Comparison of ENCODE assay signal across 1 fruit fly cellular context in genomic region chr3L:832897-833857, dm6.
A peak's percentile ranks its signal among the peaks of the same experiment; 100 is the strongest.
TF ChIP-seq lines count a peak whose summit lies in the region.

Gene Sf3b3, minus strand, starts transcription at chr3L:833385.

TF ChIP-seq in whole organism, embryonic, 481 proteins besides CTCF, POLR2A, EP300 and RAD21 (continued from another document and continues in another):
- TF ChIP-seq CG15514 (GFP tag; optimal IDR thresholded peaks at IDR 0.05; lab: Kevin White, UChicago) (peak; percentile 57), wdn (GFP tag; IDR thresholded peaks at IDR 0.05; lab: Robert Waterston, UW) (no peak), Eip74EF (GFP tag; optimal IDR thresholded peaks at IDR 0.05; lab: Kevin White, UChicago) (no peak), Fer1 (GFP tag; optimal IDR thresholded peaks at IDR 0.05; lab: Kevin White, UChicago) (peak; percentile 43), bsh (GFP tag; optimal IDR thresholded peaks at IDR 0.05; lab: Kevin White, UChicago) (no peak), Neu2 (GFP tag; optimal IDR thresholded peaks at IDR 0.05; lab: Kevin White, UChicago; ENCODE audit: borderline replicate concordance) (no peak), lov (optimal IDR thresholded peaks at IDR 0.05; lab: Kevin White, UChicago) (no peak), lov (GFP tag; IDR thresholded peaks at IDR 0.05; lab: Robert Waterston, UW) (no peak), CG10209 (GFP tag; optimal IDR thresholded peaks at IDR 0.05; lab: Kevin White, UChicago) (no peak), CG17186 (GFP tag; optimal IDR thresholded peaks at IDR 0.05; lab: Kevin White, UChicago) (peak; percentile 27), knrl (GFP tag; IDR thresholded peaks at IDR 0.05; lab: Robert Waterston, UW; ENCODE audit: partially characterized antibody) (peak; percentile 55), CG15601 (tag; optimal IDR thresholded peaks at IDR 0.05; lab: Kevin White, UChicago) (no peak), CG5180 (GFP tag; optimal IDR thresholded peaks at IDR 0.05; lab: Kevin White, UChicago) (no peak), tin (GFP tag; optimal IDR thresholded peaks at IDR 0.05; lab: Kevin White, UChicago) (no peak), lbe (GFP tag; optimal IDR thresholded peaks at IDR 0.05; lab: Kevin White, UChicago) (no peak), Drgx (GFP tag; IDR thresholded peaks at IDR 0.05; lab: Robert Waterston, UW) (peak; percentile 12; the same call in 1 of the 2 replicates), Awh (GFP tag; IDR thresholded peaks at IDR 0.05; lab: Robert Waterston, UW) (no peak), CG7271 (tag; optimal IDR thresholded peaks at IDR 0.05; lab: Kevin White, UChicago) (no peak), Atf3 (GFP tag; optimal IDR thresholded peaks at IDR 0.05; lab: Kevin White, UChicago) (no peak), Ets65A (GFP tag; lab: Kevin White, UChicago) (peak; percentile 64), Stat92E (GFP tag; optimal IDR thresholded peaks at IDR 0.05; lab: Kevin White, UChicago) (peak in 1 of 3 experiments; percentile 59), CG2712 (tag; optimal IDR thresholded peaks at IDR 0.05; lab: Kevin White, UChicago) (peak; percentile 46), Blimp-1 (GFP tag; optimal IDR thresholded peaks at IDR 0.05; lab: Kevin White, UChicago) (no peak), CG17568 (GFP tag; optimal IDR thresholded peaks at IDR 0.05; lab: Kevin White, UChicago) (no peak), CG17385 (GFP tag; optimal IDR thresholded peaks at IDR 0.05; lab: Kevin White, UChicago) (no peak), CG13894 (tag; optimal IDR thresholded peaks at IDR 0.05; lab: Kevin White, UChicago) (peak; percentile 28), scrt (GFP tag; optimal IDR thresholded peaks at IDR 0.05; lab: Kevin White, UChicago) (no peak), CG10147 (GFP tag; optimal IDR thresholded peaks at IDR 0.05; lab: Kevin White, UChicago) (no peak), CG2202 (tag; optimal IDR thresholded peaks at IDR 0.05; lab: Kevin White, UChicago) (no peak), CG7745 (tag; optimal IDR thresholded peaks at IDR 0.05; lab: Kevin White, UChicago) (no peak), Hsf (GFP tag; optimal IDR thresholded peaks at IDR 0.05; lab: Kevin White, UChicago) (no peak), CG4820 (GFP tag; optimal IDR thresholded peaks at IDR 0.05; lab: Kevin White, UChicago) (no peak), NfI (GFP tag; optimal IDR thresholded peaks at IDR 0.05; lab: Kevin White, UChicago) (no peak), Lpt (GFP tag; optimal IDR thresholded peaks at IDR 0.05; lab: Kevin White, UChicago) (no peak), CG9817 (tag; optimal IDR thresholded peaks at IDR 0.05; lab: Kevin White, UChicago) (no peak), mam (GFP tag; optimal IDR thresholded peaks at IDR 0.05; lab: Kevin White, UChicago) (peak; percentile 33), her (GFP tag; optimal IDR thresholded peaks at IDR 0.05; lab: Kevin White, UChicago) (no peak), CG8924 (tag; optimal IDR thresholded peaks at IDR 0.05; lab: Kevin White, UChicago) (no peak), ase (GFP tag; IDR thresholded peaks at IDR 0.05; lab: Robert Waterston, UW) (no peak), CG8388 (GFP tag; optimal IDR thresholded peaks at IDR 0.05; lab: Kevin White, UChicago) (no peak), Sox102F (GFP tag; optimal IDR thresholded peaks at IDR 0.05; lab: Kevin White, UChicago) (no peak), CG8944 (GFP tag; optimal IDR thresholded peaks at IDR 0.05; lab: Kevin White, UChicago) (no peak), CG42726 (GFP tag; IDR thresholded peaks at IDR 0.05; lab: Robert Waterston, UW; ENCODE audit: partially characterized antibody) (peak; percentile 64), CG6854 (GFP tag; optimal IDR thresholded peaks at IDR 0.05; lab: Kevin White, UChicago) (no peak), Dp (GFP tag; optimal IDR thresholded peaks at IDR 0.05; lab: Kevin White, UChicago) (peak; percentile 12), HmgD (GFP tag; optimal IDR thresholded peaks at IDR 0.05; lab: Kevin White, UChicago) (no peak), Vsx1 (GFP tag; optimal IDR thresholded peaks at IDR 0.05; lab: Kevin White, UChicago) (no peak), eve (GFP tag; optimal IDR thresholded peaks at IDR 0.05; lab: Kevin White, UChicago) (no peak), br (optimal IDR thresholded peaks at IDR 0.05; lab: Kevin White, UChicago) (no peak), zf30C (GFP tag; optimal IDR thresholded peaks at IDR 0.05; lab: Kevin White, UChicago) (no peak), dmrt11E (tag; optimal IDR thresholded peaks at IDR 0.05; lab: Kevin White, UChicago) (no peak), pan (optimal IDR thresholded peaks at IDR 0.05; lab: Kevin White, UChicago) (no peak), pan (GFP tag; optimal IDR thresholded peaks at IDR 0.05 in 1 of 2, IDR thresholded peaks at IDR 0.05 in 1 of 2) (peak in 1 of 2 experiments; percentile 6), MTF-1 (GFP tag; optimal IDR thresholded peaks at IDR 0.05; lab: Kevin White, UChicago; ENCODE audit: borderline replicate concordance) (no peak), CG7357 (GFP tag; IDR thresholded peaks at IDR 0.05; lab: Robert Waterston, UW) (peak; percentile 22; the same call in 1 of the 3 replicates), sd (tag; optimal IDR thresholded peaks at IDR 0.05; lab: Kevin White, UChicago) (no peak), bowl (GFP tag; IDR thresholded peaks at IDR 0.05; lab: Robert Waterston, UW) (no peak), NFAT (GFP tag; IDR thresholded peaks at IDR 0.05; lab: Robert Waterston, UW) (peak; percentile 54), CG18599 (GFP tag; optimal IDR thresholded peaks at IDR 0.05; lab: Kevin White, UChicago) (no peak), Gug (GFP tag; IDR thresholded peaks at IDR 0.05; lab: Robert Waterston, UW) (no peak), lola (GFP tag; optimal IDR thresholded peaks at IDR 0.05; lab: Kevin White, UChicago) (no peak), Dad (GFP tag; optimal IDR thresholded peaks at IDR 0.05; lab: Kevin White, UChicago) (no peak), CG10654 (GFP tag; optimal IDR thresholded peaks at IDR 0.05; lab: Kevin White, UChicago) (no peak), CG13287 (GFP tag; IDR thresholded peaks at IDR 0.05; lab: Robert Waterston, UW; ENCODE audit: partially characterized antibody) (peak; percentile 60), sens-2 (GFP tag; IDR thresholded peaks at IDR 0.05; lab: Robert Waterston, UW) (no peak), NK7.1 (GFP tag; optimal IDR thresholded peaks at IDR 0.05; lab: Kevin White, UChicago) (no peak), al (GFP tag; IDR thresholded peaks at IDR 0.05; lab: Robert Waterston, UW) (no peak; the same call in 1 of the 2 replicates), cwo (GFP tag; optimal IDR thresholded peaks at IDR 0.05; lab: Kevin White, UChicago) (peak; percentile 28), fd96Cb (tag; optimal IDR thresholded peaks at IDR 0.05; lab: Kevin White, UChicago) (no peak), PHDP (tag; optimal IDR thresholded peaks at IDR 0.05; lab: Kevin White, UChicago) (no peak), Hmr (GFP tag; optimal IDR thresholded peaks at IDR 0.05; lab: Kevin White, UChicago) (no peak), CG30020 (tag; optimal IDR thresholded peaks at IDR 0.05; lab: Kevin White, UChicago) (peak; percentile 12), CkIIα-i1 (GFP tag; IDR thresholded peaks at IDR 0.05; lab: Robert Waterston, UW) (no peak), wor (GFP tag; IDR thresholded peaks at IDR 0.05; lab: Robert Waterston, UW) (no peak), dati (GFP tag; IDR thresholded peaks at IDR 0.05; lab: Robert Waterston, UW) (no peak), peb (GFP tag; IDR thresholded peaks at IDR 0.05; lab: Robert Waterston, UW) (no peak), Tbp (GFP tag; optimal IDR thresholded peaks at IDR 0.05; lab: Kevin White, UChicago) (no peak), dimm (GFP tag; IDR thresholded peaks at IDR 0.05; lab: Robert Waterston, UW) (no peak), toy (GFP tag; IDR thresholded peaks at IDR 0.05; lab: Robert Waterston, UW) (0 out of 2 replicates have a peak, but pooled peaks have one; percentile 7), CG14710 (tag; optimal IDR thresholded peaks at IDR 0.05; lab: Kevin White, UChicago) (peak; percentile 27), mld (GFP tag; IDR thresholded peaks at IDR 0.05; lab: Robert Waterston, UW; ENCODE audit: partially characterized antibody) (peak; percentile 62; the same call in 1 of the 3 replicates), B-H2 (GFP tag; optimal IDR thresholded peaks at IDR 0.05; lab: Kevin White, UChicago) (no peak), CG3995 (GFP tag; optimal IDR thresholded peaks at IDR 0.05; lab: Kevin White, UChicago) (no peak), CG12071 (GFP tag; optimal IDR thresholded peaks at IDR 0.05; lab: Kevin White, UChicago) (no peak), dm (GFP tag; optimal IDR thresholded peaks at IDR 0.05; lab: Kevin White, UChicago) (peak; percentile 81), CG8765 (GFP tag; IDR thresholded peaks at IDR 0.05; lab: Robert Waterston, UW) (no peak), unpg (GFP tag; optimal IDR thresholded peaks at IDR 0.05; lab: Kevin White, UChicago) (no peak), vnd (GFP tag; IDR thresholded peaks at IDR 0.05; lab: Robert Waterston, UW; ENCODE audit: partially characterized antibody) (peak; percentile 57; the same call in 2 of the 3 replicates), slbo (GFP tag; IDR thresholded peaks at IDR 0.05; lab: Robert Waterston, UW) (peak; percentile 47), CG18011 (GFP tag; optimal IDR thresholded peaks at IDR 0.05; lab: Kevin White, UChicago) (no peak), CG7556 (GFP tag; optimal IDR thresholded peaks at IDR 0.05; lab: Kevin White, UChicago) (no peak), tio (GFP tag; optimal IDR thresholded peaks at IDR 0.05; lab: Kevin White, UChicago) (no peak), salm (tag; optimal IDR thresholded peaks at IDR 0.05; lab: Kevin White, UChicago) (no peak), CG11093 (GFP tag; IDR thresholded peaks at IDR 0.05; lab: Robert Waterston, UW) (no peak), CG15011 (GFP tag; optimal IDR thresholded peaks at IDR 0.05; lab: Kevin White, UChicago) (no peak), gcm2 (GFP tag; optimal IDR thresholded peaks at IDR 0.05; lab: Kevin White, UChicago) (no peak), onecut (GFP tag; IDR thresholded peaks at IDR 0.05; lab: Robert Waterston, UW) (no peak), kni (GFP tag; optimal IDR thresholded peaks at IDR 0.05; lab: Kevin White, UChicago) (no peak), ranshi (GFP tag; IDR thresholded peaks at IDR 0.05; lab: Robert Waterston, UW) (0 out of 2 replicates have a peak, but pooled peaks have one; percentile 21), sqz (GFP tag; optimal IDR thresholded peaks at IDR 0.05; lab: Kevin White, UChicago) (peak; percentile 60), row (GFP tag; IDR thresholded peaks at IDR 0.05; lab: Robert Waterston, UW) (peak; percentile 64), Max (GFP tag; optimal IDR thresholded peaks at IDR 0.05; lab: Kevin White, UChicago) (no peak), CG13296 (GFP tag; optimal IDR thresholded peaks at IDR 0.05; lab: Kevin White, UChicago) (no peak), sim (GFP tag; IDR thresholded peaks at IDR 0.05; lab: Robert Waterston, UW) (no peak), gro (GFP tag; optimal IDR thresholded peaks at IDR 0.05; lab: Kevin White, UChicago) (no peak), odd (GFP tag; optimal IDR thresholded peaks at IDR 0.05; lab: Kevin White, UChicago) (no peak), gfzf (GFP tag; optimal IDR thresholded peaks at IDR 0.05; lab: Kevin White, UChicago) (no peak), Asciz (GFP tag; optimal IDR thresholded peaks at IDR 0.05; lab: Kevin White, UChicago) (peak; percentile 6), CG12299 (tag; optimal IDR thresholded peaks at IDR 0.05; lab: Kevin White, UChicago) (no peak), crc (GFP tag; optimal IDR thresholded peaks at IDR 0.05; lab: Kevin White, UChicago) (no peak), Bdp1 (GFP tag; optimal IDR thresholded peaks at IDR 0.05; lab: Kevin White, UChicago) (no peak), CG3838 (GFP tag; optimal IDR thresholded peaks at IDR 0.05; lab: Kevin White, UChicago) (no peak), Atf-2 (GFP tag; optimal IDR thresholded peaks at IDR 0.05; lab: Kevin White, UChicago) (no peak), ro (GFP tag; IDR thresholded peaks at IDR 0.05; lab: Robert Waterston, UW) (no peak), D19B (GFP tag; optimal IDR thresholded peaks at IDR 0.05; lab: Kevin White, UChicago) (no peak), CG7839 (tag; optimal IDR thresholded peaks at IDR 0.05; lab: Kevin White, UChicago) (peak; percentile 21), HLH54F (GFP tag; optimal IDR thresholded peaks at IDR 0.05; lab: Kevin White, UChicago) (no peak), CG31441 (GFP tag; IDR thresholded peaks at IDR 0.05; lab: Robert Waterston, UW) (peak; percentile 19; the same call in 1 of the 2 replicates), CG4854 (GFP tag; optimal IDR thresholded peaks at IDR 0.05; lab: Kevin White, UChicago) (no peak), sima (GFP tag; optimal IDR thresholded peaks at IDR 0.05; lab: Kevin White, UChicago) (no peak), E2f2 (GFP tag; IDR thresholded peaks at IDR 0.05; lab: Robert Waterston, UW) (no peak; the same call in 1 of the 2 replicates), wek (GFP tag; optimal IDR thresholded peaks at IDR 0.05; lab: Kevin White, UChicago) (no peak), Deaf1 (tag; optimal IDR thresholded peaks at IDR 0.05; lab: Kevin White, UChicago) (no peak), zen2 (GFP tag; IDR thresholded peaks at IDR 0.05; lab: Robert Waterston, UW; ENCODE audit: partially characterized antibody) (peak; percentile 47; the same call in 1 of the 3 replicates), Dfd (GFP tag; optimal IDR thresholded peaks at IDR 0.05; lab: Kevin White, UChicago) (no peak), dan (GFP tag; IDR thresholded peaks at IDR 0.05; lab: Robert Waterston, UW) (no peak), shn (GFP tag; optimal IDR thresholded peaks at IDR 0.05; lab: Kevin White, UChicago) (no peak), Ravus (GFP tag; IDR thresholded peaks at IDR 0.05; lab: Robert Waterston, UW) (no peak), CG4404 (GFP tag; IDR thresholded peaks at IDR 0.05; lab: Robert Waterston, UW) (0 out of 2 replicates have a peak, but pooled peaks have one; percentile 16), D (optimal IDR thresholded peaks at IDR 0.05; lab: Kevin White, UChicago) (no peak), D (GFP tag; optimal IDR thresholded peaks at IDR 0.05; lab: Kevin White, UChicago) (no peak), CG2116 (GFP tag; optimal IDR thresholded peaks at IDR 0.05; lab: Kevin White, UChicago) (no peak), CG17912 (GFP tag; optimal IDR thresholded peaks at IDR 0.05; lab: Kevin White, UChicago) (no peak), CG43689 (GFP tag; IDR thresholded peaks at IDR 0.05; lab: Robert Waterston, UW) (no peak), corto (GFP tag; optimal IDR thresholded peaks at IDR 0.05; lab: Kevin White, UChicago) (no peak), Mrtf (GFP tag; IDR thresholded peaks at IDR 0.05; lab: Robert Waterston, UW) (no peak)
